Worm (Caenorhabditis elegans): ENCODE data around the gene sre-10.

The sre-10 gene

DNA sequence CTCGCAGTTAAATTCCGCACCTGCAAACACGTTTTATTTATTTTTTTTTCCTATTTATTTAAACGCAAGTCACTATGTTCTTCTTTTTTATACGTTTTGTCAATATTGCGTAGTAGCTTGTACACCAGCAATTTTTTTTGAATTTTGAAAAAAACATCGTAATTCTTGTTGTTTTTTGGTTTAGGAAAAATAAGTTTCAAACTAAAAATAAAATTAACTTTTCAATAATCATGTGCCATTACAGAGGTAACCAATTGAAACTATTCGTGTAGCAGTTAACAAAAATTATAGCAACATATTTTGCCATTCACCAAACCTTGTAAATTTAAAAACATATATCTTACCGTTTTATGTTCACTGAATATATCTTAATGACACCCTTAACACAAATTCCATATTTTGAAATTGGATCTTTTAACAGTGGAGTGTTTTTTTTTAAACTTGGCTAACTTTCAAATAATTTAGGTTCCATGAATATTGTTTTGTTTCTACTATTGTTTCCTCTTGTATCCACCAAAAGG is 9.1 kb upstream of the sre-10 start, which contains the start of gene lmd-5:
lmd-5 (plus strand) TSS at position 471 of the 521 bp plus-strand sequence.
- no peak for TF ChIP-seq snpc-4 (tag; optimal IDR thresholded peaks at IDR 0.05)
- no peak for TF ChIP-seq ham-2 (GFP tag; optimal IDR thresholded peaks at IDR 0.05)
- TF ChIP-seq nhr-2 (tag; optimal IDR thresholded peaks at IDR 0.05) = no peak
- no peak for TF ChIP-seq ceh-83 (GFP tag; optimal IDR thresholded peaks at IDR 0.05)
- no peak for TF ChIP-seq ces-1 (GFP tag; optimal IDR thresholded peaks at IDR 0.05)

DNA sequence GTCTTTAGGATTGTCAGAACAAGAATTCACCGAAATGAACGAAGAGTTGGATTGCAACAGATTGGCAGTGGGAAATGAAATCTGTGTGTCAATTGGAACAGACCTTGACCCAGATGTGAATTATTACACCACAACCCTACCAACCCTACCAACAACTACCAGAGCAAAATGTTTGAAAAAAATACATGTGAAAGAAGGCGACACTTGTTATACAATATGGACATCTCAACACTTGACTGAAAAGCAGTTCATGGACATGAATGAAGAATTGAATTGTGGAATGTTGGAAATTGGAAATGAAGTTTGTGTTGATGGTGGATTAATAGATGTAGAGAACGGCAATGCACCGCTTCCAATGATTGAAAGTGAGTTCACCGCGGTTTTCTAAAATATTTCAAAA is 8.4 kb upstream of the sre-10 start:
- TF ChIP-seq sptf-1 (tag; optimal IDR thresholded peaks at IDR 0.05) (no peak), flh-1 (GFP tag; optimal IDR thresholded peaks at IDR 0.05) (no peak), blmp-1 (tag; optimal IDR thresholded peaks at IDR 0.05) (no peak), elt-3 (tag; optimal IDR thresholded peaks at IDR 0.05) (no peak), nhr-12 (tag; optimal IDR thresholded peaks at IDR 0.05) (no peak), snpc-4 (tag; optimal IDR thresholded peaks at IDR 0.05) (no peak), unc-62 (GFP tag; optimal IDR thresholded peaks at IDR 0.05) (no peak), mls-2 (tag; optimal IDR thresholded peaks at IDR 0.05) (no peak)

ce11 chrV:7129460-7129859 is 2.9 kb upstream of the sre-10 start, which contains the start of gene T01C4.8:
Gene T01C4.8 (minus strand): TSS chrV:7129560.
- TF ChIP-seq nhr-12 (tag; optimal IDR thresholded peaks at IDR 0.05) (no peak), sptf-1 (tag; optimal IDR thresholded peaks at IDR 0.05) (no peak), pha-4 (tag; optimal IDR thresholded peaks at IDR 0.05) (no peak), unc-62 (GFP tag; optimal IDR thresholded peaks at IDR 0.05) (no peak), mep-1 (tag; optimal IDR thresholded peaks at IDR 0.05) (no peak), M03D4.4 (tag; optimal IDR thresholded peaks at IDR 0.05) (no peak), elt-1 (tag; optimal IDR thresholded peaks at IDR 0.05; ENCODE audit: borderline replicate concordance, insufficient read depth) (no peak), hlh-1 (tag; optimal IDR thresholded peaks at IDR 0.05) (no peak), unc-120 (tag; optimal IDR thresholded peaks at IDR 0.05; ENCODE audit: poor library complexity, severe bottlenecking) (no peak), ceh-43 (GFP tag; optimal IDR thresholded peaks at IDR 0.05) (no peak), ztf-11 (tag; optimal IDR thresholded peaks at IDR 0.05) (no peak)

DNA sequence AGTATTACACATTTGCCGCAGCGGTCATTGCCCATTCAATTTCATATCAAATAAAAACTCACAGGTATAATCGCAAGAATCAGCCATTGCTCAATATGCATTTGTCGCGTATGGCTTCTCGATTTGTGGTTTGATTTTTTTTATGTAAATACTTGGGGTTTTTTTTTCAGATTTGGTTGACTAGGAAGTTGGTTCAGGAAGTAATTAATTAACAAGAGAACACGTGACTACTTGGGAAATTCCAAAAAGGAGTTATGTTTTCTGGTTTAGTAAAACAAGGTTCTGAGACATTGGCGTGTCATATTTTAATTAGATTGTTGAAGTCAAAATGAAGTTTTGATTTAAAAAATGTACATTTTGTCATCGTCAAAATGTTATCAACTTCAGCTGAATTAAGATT is 1.4 kb upstream of the sre-10 start, which contains the start of gene srx-36:
srx-36 (minus strand) TSS at position 101 of the 400 bp plus-strand sequence.
- no peak for TF ChIP-seq nhr-12 (tag; optimal IDR thresholded peaks at IDR 0.05)
- no peak for TF ChIP-seq ham-2 (GFP tag; optimal IDR thresholded peaks at IDR 0.05)
- TF ChIP-seq hlh-1 (tag; optimal IDR thresholded peaks at IDR 0.05) = no peak
- no peak for TF ChIP-seq sem-2 (GFP tag; optimal IDR thresholded peaks at IDR 0.05)
- TF ChIP-seq unc-120 (tag; optimal IDR thresholded peaks at IDR 0.05; ENCODE audit: poor library complexity, severe bottlenecking) = no peak

DNA sequence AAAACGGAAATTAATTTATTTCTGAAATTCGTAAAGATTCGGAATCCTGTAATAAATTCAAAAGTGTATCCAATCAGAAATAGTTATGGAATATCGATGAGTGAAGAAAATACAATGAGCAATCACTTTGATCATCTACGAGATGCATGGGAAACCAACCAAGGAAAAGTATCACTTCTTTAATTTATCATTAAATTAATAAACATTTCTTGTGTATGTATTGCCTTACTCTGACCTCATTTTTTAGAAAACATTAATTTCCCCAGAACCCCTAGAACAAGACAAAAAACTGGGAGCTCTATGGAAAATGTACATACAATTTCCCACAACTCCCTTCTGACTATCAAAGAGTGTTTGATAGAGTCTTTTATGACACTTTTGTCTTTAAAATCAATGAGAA is 1.6 kb downstream of the sre-10 start, which contains the start of gene F10D2.16:
F10D2.16 (plus strand) TSS at position 301 of the 400 bp plus-strand sequence.
- TF ChIP-seq nhr-76 (tag; optimal IDR thresholded peaks at IDR 0.05) = no peak
- no peak for TF ChIP-seq ztf-11 (tag; optimal IDR thresholded peaks at IDR 0.05)
- TF ChIP-seq elt-3 (tag; optimal IDR thresholded peaks at IDR 0.05) = no peak
- no peak for TF ChIP-seq lin-13 (tag; optimal IDR thresholded peaks at IDR 0.05)
- TF ChIP-seq pha-4 (tag; optimal IDR thresholded peaks at IDR 0.05) = no peak
- no peak for TF ChIP-seq sptf-1 (tag; optimal IDR thresholded peaks at IDR 0.05)
- TF ChIP-seq unc-62 (GFP tag; optimal IDR thresholded peaks at IDR 0.05) = no peak
- no peak for TF ChIP-seq sem-2 (GFP tag; optimal IDR thresholded peaks at IDR 0.05)
- no peak for TF ChIP-seq unc-39 (tag; optimal IDR thresholded peaks at IDR 0.05)
- TF ChIP-seq unc-120 (tag; optimal IDR thresholded peaks at IDR 0.05; ENCODE audit: poor library complexity, severe bottlenecking) = no peak
- TF ChIP-seq ceh-39 (tag; optimal IDR thresholded peaks at IDR 0.05) = no peak
- no peak for TF ChIP-seq bed-3 (GFP tag; optimal IDR thresholded peaks at IDR 0.05)
- TF ChIP-seq mab-5 (tag; optimal IDR thresholded peaks at IDR 0.05) = no peak
- TF ChIP-seq blmp-1 (tag; optimal IDR thresholded peaks at IDR 0.05) = no peak
- no peak for TF ChIP-seq nhr-28 (tag; optimal IDR thresholded peaks at IDR 0.05)
- no peak for TF ChIP-seq snpc-4 (tag; optimal IDR thresholded peaks at IDR 0.05)

DNA sequence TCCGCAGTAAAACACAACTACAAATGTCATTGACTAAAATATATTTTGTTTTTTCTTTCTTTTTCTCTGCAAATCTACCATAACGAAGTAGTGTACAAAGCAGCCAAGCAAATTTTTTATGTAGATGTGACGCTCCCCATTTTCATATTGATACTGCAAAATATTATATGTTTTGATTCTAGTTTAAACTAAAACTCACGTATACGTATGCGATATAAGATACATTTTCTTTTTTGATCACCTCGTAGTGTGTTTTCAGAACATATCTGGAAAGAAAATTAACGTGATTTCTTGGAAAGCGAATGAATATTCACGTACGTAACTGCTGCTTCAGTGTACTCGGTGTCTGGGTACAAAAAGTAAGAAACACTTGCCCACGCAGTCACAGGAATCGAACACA is 4.5 kb downstream of the sre-10 start:
- no peak for TF ChIP-seq lin-32 (GFP tag; optimal IDR thresholded peaks at IDR 0.05)
- TF ChIP-seq cnd-1 (tag; optimal IDR thresholded peaks at IDR 0.05) = no peak
- TF ChIP-seq mab-5 (tag; optimal IDR thresholded peaks at IDR 0.05) = no peak
- no peak for TF ChIP-seq lsy-2 (tag; optimal IDR thresholded peaks at IDR 0.05)
- no peak for TF ChIP-seq lin-13 (tag; optimal IDR thresholded peaks at IDR 0.05)
- no peak for TF ChIP-seq drap-1 (GFP tag; optimal IDR thresholded peaks at IDR 0.05)
- no peak for TF ChIP-seq unc-39 (tag; optimal IDR thresholded peaks at IDR 0.05)
